Fruit fly (Drosophila melanogaster) whole organism, pupa: ENCODE data around the gene CG33223.

Source experiments
- CG10348 ChIP-seq: fragments of 200-800 bp; sonication (Bioruptor generic); IDR thresholded peaks from 2 replicates; pipeline ENCODE4 v1.3.6; 2022; ENCODE audit warnings: missing biosample characterization, missing genetic modification characterization
- CG12605 ChIP-seq: fragments of 200-800 bp; sonication (Bioruptor generic); IDR thresholded peaks from 2 replicates; pipeline ENCODE4 v1.3.6; 2022; ENCODE audit warnings: missing biosample characterization, missing genetic modification characterization
- CG13204 ChIP-seq: fragments of 200-800 bp; sonication (Bioruptor generic); optimal IDR thresholded peaks from 2 replicates; lab custom pipeline; 2018; ENCODE audit warnings: missing biosample characterization, mild to moderate bottlenecking, missing genetic modification characterization, moderate library complexity
- CG14655 ChIP-seq: fragments of 200-800 bp; sonication (Bioruptor generic); optimal IDR thresholded peaks from 3 replicates; lab custom pipeline; 2017; ENCODE audit warnings: mild to moderate bottlenecking, missing biosample characterization, missing genetic modification reagents, missing genetic modification characterization
- CG15710 ChIP-seq: fragments of 200-800 bp; sonication (Bioruptor generic); optimal IDR thresholded peaks from 2 replicates; lab custom pipeline; 2018; ENCODE audit warnings: missing biosample characterization, mild to moderate bottlenecking, missing genetic modification characterization, moderate library complexity
- CG17806 ChIP-seq: fragments of 200-800 bp; sonication (Bioruptor generic); optimal IDR thresholded peaks from 2 replicates; lab custom pipeline; 2018; ENCODE audit warnings: missing biosample characterization, mild to moderate bottlenecking, missing genetic modification characterization, moderate library complexity
- CG32121 ChIP-seq: fragments of 200-800 bp; sonication (Bioruptor generic); IDR thresholded peaks from 2 replicates; pipeline ENCODE4 v1.3.6; 2022; ENCODE audit warnings: missing biosample characterization, missing genetic modification characterization
- CG34367 ChIP-seq: fragments of 200-800 bp; sonication (Bioruptor generic); optimal IDR thresholded peaks from 2 replicates; lab custom pipeline; 2018; ENCODE audit warnings: missing biosample characterization, mild to moderate bottlenecking, missing genetic modification characterization
- CG4496 ChIP-seq: fragments of 200-800 bp; sonication (Bioruptor generic); IDR thresholded peaks from 3 replicates; pipeline ENCODE4 v1.3.6; 2022; ENCODE audit warnings: missing biosample characterization, missing genetic modification characterization
- CG8159 ChIP-seq: fragments of 200-800 bp; sonication (Bioruptor generic); optimal IDR thresholded peaks from 3 replicates; lab custom pipeline; 2018; ENCODE audit warnings: missing biosample characterization, mild to moderate bottlenecking, missing genetic modification characterization, moderate library complexity
- CG8301 ChIP-seq: fragments of 200-800 bp; sonication (Bioruptor generic); optimal IDR thresholded peaks from 2 replicates; lab custom pipeline; 2018; ENCODE audit warnings: missing biosample characterization, mild to moderate bottlenecking, missing genetic modification characterization
- CG9948 ChIP-seq: fragments of 200-800 bp; sonication (Bioruptor generic); optimal IDR thresholded peaks from 2 replicates; lab custom pipeline; 2018; ENCODE audit warnings: missing biosample characterization, mild to moderate bottlenecking, missing genetic modification characterization, moderate library complexity
- D1 ChIP-seq: fragments of 200-800 bp; sonication (Bioruptor generic); optimal IDR thresholded peaks from 2 replicates; lab custom pipeline; 2018; ENCODE audit warnings: missing biosample characterization, mild to moderate bottlenecking, missing genetic modification characterization, moderate library complexity
- EcR ChIP-seq: fragments of 200-800 bp; sonication (Bioruptor generic); optimal IDR thresholded peaks from 3 replicates; lab custom pipeline; 2019; ENCODE audit warnings: missing biosample characterization, missing genetic modification characterization, mild to moderate bottlenecking, moderate library complexity, missing genetic modification reagents
- Ets98B ChIP-seq: fragments of 200-800 bp; sonication (Bioruptor generic); IDR thresholded peaks from 2 replicates; pipeline ENCODE4 v1.3.6; 2022; ENCODE audit warnings: missing biosample characterization, missing genetic modification characterization
- Pif1A ChIP-seq: fragments of 200-800 bp; sonication (Bioruptor generic); optimal IDR thresholded peaks from 3 replicates; lab custom pipeline; 2016; ENCODE audit warnings: missing biosample characterization, missing genetic modification characterization
- Pif1B ChIP-seq: fragments of 200-800 bp; sonication (Bioruptor generic); optimal IDR thresholded peaks from 3 replicates; lab custom pipeline; 2016; ENCODE audit warnings: missing biosample characterization, missing genetic modification characterization
- Snoo ChIP-seq: fragments of 200-800 bp; sonication (Bioruptor generic); optimal IDR thresholded peaks from 3 replicates; lab custom pipeline; 2017; ENCODE audit warnings: missing biosample characterization, mild to moderate bottlenecking, missing genetic modification characterization, inconsistent platforms
- fd96Ca ChIP-seq: fragments of 200-800 bp; sonication (Bioruptor generic); IDR thresholded peaks from 3 replicates; pipeline ENCODE4 v1.3.6; 2022; ENCODE audit warnings: missing biosample characterization, missing genetic modification characterization
- gl ChIP-seq: fragments of 200-800 bp; sonication (Bioruptor generic); optimal IDR thresholded peaks from 2 replicates; lab custom pipeline; 2018; ENCODE audit warnings: missing biosample characterization, mild to moderate bottlenecking, missing genetic modification characterization
- rn ChIP-seq: fragments of 200-800 bp; sonication (Bioruptor generic); IDR thresholded peaks from 2 replicates; pipeline ENCODE4 v1.3.6; 2022; ENCODE audit warnings: missing biosample characterization, missing genetic modification characterization

Gene CG33223

dm6 chrX:8452163-8452562, 31.5 kb downstream of the CG33223 start:
- TF ChIP-seq Pif1B (GFP tag; lab: Kevin White, UChicago) (no peak), gl (tag; lab: Kevin White, UChicago) (no peak), CG17806 (tag; lab: Kevin White, UChicago) (no peak), CG32121 (GFP tag; lab: Robert Waterston, UW) (no peak), Ets98B (GFP tag; lab: Robert Waterston, UW) (no peak), Snoo (no peak), rn (GFP tag; lab: Robert Waterston, UW) (no peak), CG9948 (tag; lab: Kevin White, UChicago) (no peak), CG12605 (GFP tag; lab: Robert Waterston, UW) (no peak), CG10348 (GFP tag; lab: Robert Waterston, UW) (no peak), CG8301 (tag; lab: Kevin White, UChicago) (no peak), CG13204 (no peak), CG14655 (GFP tag; lab: Kevin White, UChicago) (no peak), CG34367 (tag; lab: Kevin White, UChicago) (no peak)

dm6 chrX:8450214-8450904, 33.3 kb downstream of the CG33223 start:
- no peak for TF ChIP-seq D1 (tag; lab: Kevin White, UChicago)
- no peak for TF ChIP-seq Pif1B (GFP tag; lab: Kevin White, UChicago)
- no peak for TF ChIP-seq rn (GFP tag; lab: Robert Waterston, UW)
- no peak for TF ChIP-seq fd96Ca (GFP tag; lab: Robert Waterston, UW)
- TF ChIP-seq Snoo = no peak
- TF ChIP-seq CG10348 (GFP tag; lab: Robert Waterston, UW) = no peak
- no peak for TF ChIP-seq CG8159 (tag; lab: Kevin White, UChicago)
- TF ChIP-seq CG32121 (GFP tag; lab: Robert Waterston, UW) = no peak
- TF ChIP-seq CG9948 (tag; lab: Kevin White, UChicago) = no peak
- no peak for TF ChIP-seq CG17806 (tag; lab: Kevin White, UChicago)
- no peak for TF ChIP-seq CG8301 (tag; lab: Kevin White, UChicago)
- TF ChIP-seq CG13204 = no peak
- no peak for TF ChIP-seq CG4496 (GFP tag; lab: Robert Waterston, UW)
- TF ChIP-seq Pif1A = no peak
- no peak for TF ChIP-seq CG12605 (GFP tag; lab: Robert Waterston, UW)
- TF ChIP-seq CG15710 (tag; lab: Kevin White, UChicago) = no peak
- no peak for TF ChIP-seq CG14655 (GFP tag; lab: Kevin White, UChicago)
- TF ChIP-seq Ets98B (GFP tag; lab: Robert Waterston, UW) = no peak

- TF ChIP-seq EcR (GFP tag; lab: Kevin White, UChicago) (no peak), gl (tag; lab: Kevin White, UChicago) (no peak), CG10348 (GFP tag; lab: Robert Waterston, UW) (no peak), CG13204 (no peak), Snoo (no peak), Pif1B (GFP tag; lab: Kevin White, UChicago) (no peak), Pif1A (no peak), CG17806 (tag; lab: Kevin White, UChicago) (no peak), D1 (tag; lab: Kevin White, UChicago) (no peak), CG15710 (tag; lab: Kevin White, UChicago) (no peak), fd96Ca (GFP tag; lab: Robert Waterston, UW) (no peak), CG12605 (GFP tag; lab: Robert Waterston, UW) (no peak), CG32121 (GFP tag; lab: Robert Waterston, UW) (no peak), CG8301 (tag; lab: Kevin White, UChicago) (no peak), CG4496 (GFP tag; lab: Robert Waterston, UW) (no peak)
These were observed 35.5 kb downstream of the CG33223 start for dm6 chrX:8448171-8448570.

dm6 chrX:8447166-8447565, 36.5 kb downstream of the CG33223 start:
- TF ChIP-seq CG34367 (tag; lab: Kevin White, UChicago) (no peak), CG4496 (GFP tag; lab: Robert Waterston, UW) (no peak), Pif1B (GFP tag; lab: Kevin White, UChicago) (no peak), EcR (GFP tag; lab: Kevin White, UChicago) (no peak), CG14655 (GFP tag; lab: Kevin White, UChicago) (no peak), CG10348 (GFP tag; lab: Robert Waterston, UW) (no peak), CG15710 (tag; lab: Kevin White, UChicago) (no peak), Ets98B (GFP tag; lab: Robert Waterston, UW) (no peak), CG8159 (tag; lab: Kevin White, UChicago) (no peak), CG12605 (GFP tag; lab: Robert Waterston, UW) (no peak), CG17806 (tag; lab: Kevin White, UChicago) (no peak), fd96Ca (GFP tag; lab: Robert Waterston, UW) (no peak), CG9948 (tag; lab: Kevin White, UChicago) (no peak), Pif1A (no peak), CG32121 (GFP tag; lab: Robert Waterston, UW) (no peak), rn (GFP tag; lab: Robert Waterston, UW) (no peak), Snoo (no peak), CG8301 (tag; lab: Kevin White, UChicago) (no peak)

DNA sequence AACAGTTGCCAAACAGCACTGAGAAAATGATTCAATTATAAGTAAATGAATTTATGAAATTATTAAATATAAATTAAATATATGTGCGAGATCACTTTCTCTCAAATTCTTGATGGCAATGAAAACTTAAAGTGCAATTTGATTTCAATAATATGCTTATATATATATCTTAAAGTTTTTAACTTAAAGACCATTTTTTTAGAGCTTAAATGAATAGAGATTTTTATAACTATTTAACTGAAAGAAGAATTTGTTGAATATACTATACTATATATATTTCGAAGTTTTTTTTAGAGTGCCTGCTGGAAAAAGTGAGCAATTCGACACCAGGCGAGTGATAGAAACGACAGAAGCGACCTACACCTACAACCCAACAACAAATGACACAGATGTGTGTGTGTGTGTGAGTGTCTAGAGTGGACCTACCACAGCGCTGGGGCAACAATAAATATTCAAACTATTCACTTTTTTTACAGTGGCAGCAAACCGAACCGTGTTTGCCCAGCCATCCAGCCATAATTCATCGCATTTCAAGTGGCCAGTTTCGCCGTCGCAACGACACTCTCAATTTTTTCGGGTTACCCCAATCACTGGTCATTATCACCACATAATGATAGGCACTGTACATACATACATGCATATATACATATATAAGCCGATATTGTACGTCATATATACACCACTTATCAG, 38.7 kb downstream of the CG33223 start:
- TF ChIP-seq CG8159 (tag; lab: Kevin White, UChicago) (peak; percentile 33), CG4496 (GFP tag; lab: Robert Waterston, UW) (no peak)
